Worm (Caenorhabditis elegans): ENCODE measurements around the gene F41C3.8.

The F41C3.8 gene

DNA sequence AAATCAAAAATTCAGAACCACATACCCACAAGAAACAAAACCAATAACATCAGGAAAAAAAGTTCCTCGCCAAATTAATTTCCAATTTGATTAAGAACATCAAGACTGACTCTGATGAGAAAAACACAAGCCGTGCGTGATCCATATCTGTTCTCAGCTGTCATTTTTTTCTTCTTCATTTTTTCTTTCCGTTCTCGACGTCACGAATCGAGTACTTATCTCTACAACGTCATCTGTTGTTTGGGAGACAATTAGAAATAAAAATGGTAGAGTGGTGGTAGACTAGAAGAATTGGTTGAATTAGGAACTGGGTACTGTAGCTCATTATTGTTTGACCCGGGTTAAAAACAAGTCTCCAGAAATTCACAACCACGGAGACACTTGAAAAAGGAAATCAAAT, 45.2 kb downstream of the F41C3.8 start:
- no peak for TF ChIP-seq ama-1 (optimal IDR thresholded peaks at IDR 0.05)
- no peak for TF ChIP-seq sea-1 (GFP tag; conservative IDR thresholded peaks at IDR 0.05)
- no peak for TF ChIP-seq B0310.2 (tag; optimal IDR thresholded peaks at IDR 0.05)
- no peak for TF ChIP-seq pes-1 (GFP tag; IDR thresholded peaks at IDR 0.05)
- no peak for TF ChIP-seq ets-7 (tag; optimal IDR thresholded peaks at IDR 0.05)
- no peak for TF ChIP-seq tbx-37 (GFP tag; conservative IDR thresholded peaks at IDR 0.05)

ce11 chrII:4762574-4763285, 46.9 kb downstream of the F41C3.8 start, which contains the start of gene F26G1.2:
TSS of gene F26G1.2 (plus strand) at chrII:4763081.
- TF ChIP-seq ets-7 (tag; optimal IDR thresholded peaks at IDR 0.05) (no peak), ama-1 (optimal IDR thresholded peaks at IDR 0.05) (no peak), ceh-36 (tag; optimal IDR thresholded peaks at IDR 0.05) (no peak), F13C5.2 (tag; optimal IDR thresholded peaks at IDR 0.05) (no peak), hmbx-1 (tag; optimal IDR thresholded peaks at IDR 0.05) (no peak), B0310.2 (tag; optimal IDR thresholded peaks at IDR 0.05) (no peak), hmg-4 (GFP tag; optimal IDR thresholded peaks at IDR 0.05) (no peak), tbx-37 (GFP tag; conservative IDR thresholded peaks at IDR 0.05) (no peak), hnd-1 (tag; optimal IDR thresholded peaks at IDR 0.05) (no peak), tbx-11 (GFP tag; IDR thresholded peaks at IDR 0.05) (no peak), tra-4 (tag; optimal IDR thresholded peaks at IDR 0.05) (no peak), ceh-13 (GFP tag; optimal IDR thresholded peaks at IDR 0.05) (no peak), flt-1 (GFP tag; IDR thresholded peaks at IDR 0.05) (no peak), pes-1 (GFP tag; IDR thresholded peaks at IDR 0.05) (no peak)

- no peak for TF ChIP-seq tbx-11 (GFP tag; IDR thresholded peaks at IDR 0.05)
- TF ChIP-seq ama-1 (optimal IDR thresholded peaks at IDR 0.05): no peak
- TF ChIP-seq B0310.2 (tag; optimal IDR thresholded peaks at IDR 0.05): no peak
- TF ChIP-seq ceh-36 (tag; optimal IDR thresholded peaks at IDR 0.05): no peak
- TF ChIP-seq sea-1 (GFP tag; conservative IDR thresholded peaks at IDR 0.05): no peak
- no peak for TF ChIP-seq hnd-1 (tag; optimal IDR thresholded peaks at IDR 0.05)
- TF ChIP-seq hmg-4 (GFP tag; optimal IDR thresholded peaks at IDR 0.05): no peak
- TF ChIP-seq F13C5.2 (tag; optimal IDR thresholded peaks at IDR 0.05): no peak
- no peak for TF ChIP-seq tbx-37 (GFP tag; conservative IDR thresholded peaks at IDR 0.05)
- TF ChIP-seq pes-1 (GFP tag; IDR thresholded peaks at IDR 0.05): no peak
Measured at ce11 chrII:4766284-4766683, 50.4 kb downstream of the F41C3.8 start, which contains the start of gene ttm-2. TSS of gene ttm-2 (minus strand) at chrII:4766384.

DNA sequence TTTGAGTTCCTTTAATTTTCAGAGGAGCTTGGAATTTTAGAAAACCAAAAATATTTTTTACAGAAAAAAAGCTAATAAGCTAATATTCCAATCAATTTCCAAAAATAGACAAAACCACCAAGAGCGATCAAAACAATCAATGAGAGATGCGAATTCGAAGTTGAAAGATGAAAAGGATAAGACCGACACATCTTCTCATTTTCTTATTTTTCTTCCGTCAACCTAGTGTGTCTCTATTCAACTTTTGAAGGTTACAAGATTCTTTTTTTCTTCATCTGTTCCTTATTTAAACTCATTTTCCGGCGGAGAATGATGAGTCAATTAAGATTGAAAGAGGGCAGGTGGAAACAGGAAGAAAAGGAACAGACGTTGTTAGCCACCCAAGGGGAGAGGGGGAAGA, 51.8 kb downstream of the F41C3.8 start:
- TF ChIP-seq hmbx-1 (tag; optimal IDR thresholded peaks at IDR 0.05) (no peak), pes-1 (GFP tag; IDR thresholded peaks at IDR 0.05) (no peak), hnd-1 (tag; optimal IDR thresholded peaks at IDR 0.05) (no peak), tbx-37 (GFP tag; conservative IDR thresholded peaks at IDR 0.05) (no peak), ceh-36 (tag; optimal IDR thresholded peaks at IDR 0.05) (no peak), scrt-1 (GFP tag; IDR thresholded peaks at IDR 0.05) (no peak), tbx-11 (GFP tag; IDR thresholded peaks at IDR 0.05) (no peak), F13C5.2 (tag; optimal IDR thresholded peaks at IDR 0.05) (no peak), flt-1 (GFP tag; IDR thresholded peaks at IDR 0.05) (no peak)
